Worm (Caenorhabditis elegans) whole organism, L2 larva: Measurements from ENCODE around the gene gst-21.

Source experiments
- ama-1 ChIP-seq: fragments of 150-350 bp; optimal IDR thresholded peaks from 2 replicates; lab custom pipeline; 2018; ENCODE audit warnings: inconsistent platforms
- egl-27 ChIP-seq: sonication (generic microtip); optimal IDR thresholded peaks from 3 replicates; lab custom pipeline; 2017; ENCODE audit warnings: missing biosample characterization, missing genetic modification reagents, missing genetic modification characterization
- elt-1 ChIP-seq: fragments of 150-350 bp; optimal IDR thresholded peaks from 2 replicates; lab custom pipeline; 2014; ENCODE audit warnings: missing biosample characterization, missing genetic modification characterization
- fos-1 ChIP-seq: fragments of 150-350 bp; optimal IDR thresholded peaks from 2 replicates; lab custom pipeline; 2014; ENCODE audit warnings: missing biosample characterization, missing genetic modification characterization
- nhr-11 ChIP-seq: fragments of 150-350 bp; optimal IDR thresholded peaks from 2 replicates; lab custom pipeline; 2014; ENCODE audit warnings: missing biosample characterization, missing genetic modification characterization
- nhr-12 ChIP-seq: fragments of 150-350 bp; optimal IDR thresholded peaks from 2 replicates; lab custom pipeline; 2014; ENCODE audit warnings: missing biosample characterization, missing genetic modification characterization
- nhr-23 ChIP-seq: fragments of 150-350 bp; optimal IDR thresholded peaks from 2 replicates; lab custom pipeline; 2014; ENCODE audit warnings: missing biosample characterization, missing genetic modification reagents, missing genetic modification characterization
- nhr-25 ChIP-seq: fragments of 150-350 bp; sonication (generic microtip); optimal IDR thresholded peaks from 3 replicates; lab custom pipeline; 2014; ENCODE audit warnings: missing biosample characterization, missing genetic modification characterization
- nhr-6 ChIP-seq: fragments of 150-350 bp; optimal IDR thresholded peaks from 2 replicates; lab custom pipeline; 2014; ENCODE audit warnings: missing biosample characterization, missing genetic modification characterization
- nhr-77 ChIP-seq: fragments of 150-350 bp; optimal IDR thresholded peaks from 2 replicates; lab custom pipeline; 2014; ENCODE audit warnings: missing biosample characterization, missing genetic modification characterization
- peb-1 ChIP-seq: fragments of 150-350 bp; optimal IDR thresholded peaks from 2 replicates; lab custom pipeline; 2014; ENCODE audit warnings: missing biosample characterization, missing genetic modification characterization
- skn-1 ChIP-seq: sonication (generic microtip); optimal IDR thresholded peaks from 2 replicates; lab custom pipeline; 2017; ENCODE audit warnings: missing biosample characterization, missing genetic modification characterization
- snpc-4 ChIP-seq: fragments of 150-350 bp; optimal IDR thresholded peaks from 2 replicates; lab custom pipeline; 2014; ENCODE audit warnings: missing biosample characterization, missing genetic modification characterization
- ztf-11 ChIP-seq: sonication (generic microtip); optimal IDR thresholded peaks from 2 replicates; lab custom pipeline; 2017; ENCODE audit warnings: missing biosample characterization, missing genetic modification characterization

- no peak for TF ChIP-seq peb-1 (tag; lab: Kevin White, UChicago)
- TF ChIP-seq nhr-11 (tag; lab: Kevin White, UChicago): no peak
- no peak for TF ChIP-seq egl-27 (tag; lab: Kevin White, UChicago)
- no peak for TF ChIP-seq skn-1 (tag; lab: Kevin White, UChicago)
- TF ChIP-seq ztf-11: no peak
- TF ChIP-seq nhr-25 (tag; lab: Kevin White, UChicago): no peak
- TF ChIP-seq nhr-6: no peak
- no peak for TF ChIP-seq snpc-4
- no peak for TF ChIP-seq fos-1
- no peak for TF ChIP-seq nhr-23 (tag; lab: Kevin White, UChicago)
- TF ChIP-seq elt-1 (tag; lab: Kevin White, UChicago): no peak
- no peak for TF ChIP-seq nhr-12 (tag; lab: Kevin White, UChicago)
- no peak for TF ChIP-seq ama-1 (lab: Kevin White, UChicago)
- TF ChIP-seq nhr-77 (tag; lab: Kevin White, UChicago): no peak
These were observed 14.9 kb downstream of the gst-21 start, which contains the start of gene srw-103 for ce11 chrV:1716892-1717291.
